Worm (Caenorhabditis elegans) whole organism, mixed stage, embryonic: Measurements from ENCODE around the gene T22D1.3.

ENCODE experiments used
- ceh-83 ChIP-seq: fragments of 200-800 bp; sonication (Bioruptor generic); optimal IDR thresholded peaks from 2 replicates; lab custom pipeline; 2018; ENCODE audit warnings: mild to moderate bottlenecking, missing genetic modification characterization, missing compliant biosample characterization
- elt-1 ChIP-seq: sonication (generic microtip); optimal IDR thresholded peaks from 2 replicates; lab custom pipeline; 2017; ENCODE audit warnings: missing genetic modification characterization, mild to moderate bottlenecking, missing compliant biosample characterization, antibody characterized with exemption, moderate library complexity, borderline replicate concordance; ENCODE audit not compliant: insufficient read depth
- elt-3 ChIP-seq: fragments of 150-350 bp; optimal IDR thresholded peaks from 2 replicates; lab custom pipeline; 2014; ENCODE audit warnings: missing biosample characterization, missing genetic modification characterization
- flh-1 ChIP-seq: fragments of 200-800 bp; sonication (Bioruptor generic); optimal IDR thresholded peaks from 2 replicates; lab custom pipeline; 2018; ENCODE audit warnings: mild to moderate bottlenecking, missing genetic modification characterization, moderate library complexity, missing compliant biosample characterization
- lsy-2 ChIP-seq: fragments of 150-350 bp; optimal IDR thresholded peaks from 2 replicates; lab custom pipeline; 2014; ENCODE audit warnings: missing biosample characterization, missing genetic modification characterization
- nhr-12 ChIP-seq: fragments of 150-350 bp; optimal IDR thresholded peaks from 2 replicates; lab custom pipeline; 2014; ENCODE audit warnings: missing biosample characterization, missing genetic modification characterization
- nhr-237 ChIP-seq: fragments of 150-350 bp; optimal IDR thresholded peaks from 2 replicates; lab custom pipeline; 2014; ENCODE audit warnings: missing biosample characterization, missing genetic modification characterization
- nhr-28 ChIP-seq: fragments of 150-350 bp; optimal IDR thresholded peaks from 2 replicates; lab custom pipeline; 2014; ENCODE audit warnings: missing biosample characterization, missing genetic modification characterization
- snpc-4 ChIP-seq: fragments of 150-350 bp; optimal IDR thresholded peaks from 2 replicates; lab custom pipeline; 2014; ENCODE audit warnings: missing biosample characterization, missing genetic modification characterization
- sptf-1 ChIP-seq: sonication (generic microtip); optimal IDR thresholded peaks from 2 replicates; lab custom pipeline; 2017; ENCODE audit warnings: mild to moderate bottlenecking, missing genetic modification characterization, moderate library complexity, missing compliant biosample characterization
- unc-39 ChIP-seq: fragments of 150-350 bp; optimal IDR thresholded peaks from 2 replicates; lab custom pipeline; 2014; ENCODE audit warnings: missing biosample characterization, missing genetic modification characterization

DNA sequence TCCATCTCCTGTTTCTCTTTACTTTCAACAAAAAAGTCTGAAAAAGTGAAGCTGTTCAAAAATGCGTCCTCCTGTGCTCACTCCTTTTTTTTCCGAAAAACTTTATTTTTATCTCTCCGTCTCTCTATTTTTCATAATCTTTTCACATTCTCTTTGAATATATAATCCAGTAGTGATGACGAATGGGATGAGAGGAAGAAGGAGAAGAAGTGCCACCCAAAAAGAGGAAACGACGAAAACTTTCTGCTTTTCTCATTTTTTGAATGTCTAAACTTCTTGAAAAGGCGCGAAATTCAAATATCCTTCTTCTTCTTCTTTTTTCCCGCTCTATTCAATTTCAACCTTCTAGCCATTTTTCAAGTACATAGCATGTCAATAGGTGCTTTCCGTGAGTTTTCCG lies 41.3 kb downstream of the T22D1.3 start:
- TF ChIP-seq lsy-2 (tag; lab: Kevin White, UChicago) (no peak), nhr-12 (tag; lab: Kevin White, UChicago) (no peak), unc-39 (tag; lab: Kevin White, UChicago) (no peak), elt-1 (tag; lab: Kevin White, UChicago) (no peak), snpc-4 (no peak), ceh-83 (GFP tag; lab: Kevin White, UChicago) (no peak), flh-1 (GFP tag; lab: Kevin White, UChicago) (no peak), elt-3 (tag; lab: Kevin White, UChicago) (no peak), nhr-237 (tag; lab: Kevin White, UChicago) (no peak), sptf-1 (no peak), nhr-28 (tag; lab: Kevin White, UChicago) (no peak)
